Fruit fly (Drosophila melanogaster) whole organism, embryonic: ENCODE data around the gene CG6923.

Experiments
- BEAF-32 ChIP-seq: fragments of 200-800 bp; sonication (Bioruptor generic); optimal IDR thresholded peaks from 3 replicates; lab custom pipeline; 2017; ENCODE audit warnings: missing biosample characterization, missing genetic modification characterization, mild to moderate bottlenecking, moderate library complexity, missing genetic modification reagents
- Bteb2 ChIP-seq: fragments of 200-800 bp; sonication (Bioruptor generic); optimal IDR thresholded peaks from 2 replicates; lab custom pipeline; 2016; ENCODE audit warnings: missing biosample characterization, missing genetic modification characterization
- CG12236 ChIP-seq: fragments of 200-800 bp; sonication (Bioruptor generic); optimal IDR thresholded peaks from 2 replicates; lab custom pipeline; 2016; ENCODE audit warnings: missing biosample characterization, missing genetic modification characterization
- CG13296 ChIP-seq: fragments of 200-800 bp; sonication (Bioruptor generic); optimal IDR thresholded peaks from 3 replicates; lab custom pipeline; 2018; ENCODE audit warnings: missing biosample characterization, mild to moderate bottlenecking, missing genetic modification characterization
- CG15269 ChIP-seq: fragments of 200-800 bp; sonication (Bioruptor generic); optimal IDR thresholded peaks from 2 replicates; lab custom pipeline; 2018; ENCODE audit warnings: missing biosample characterization, mild to moderate bottlenecking, missing genetic modification characterization, moderate library complexity
- CG16779 ChIP-seq: fragments of 200-800 bp; sonication (Bioruptor generic); IDR thresholded peaks from 2 replicates; pipeline ENCODE4 v1.3.6; 2022; ENCODE audit warnings: missing biosample characterization, missing genetic modification characterization
- CG17361 ChIP-seq: fragments of 200-800 bp; sonication (Bioruptor generic); IDR thresholded peaks from 3 replicates; pipeline ENCODE4 v1.3.6; 2022; ENCODE audit warnings: missing biosample characterization, missing genetic modification characterization
- CG17612 ChIP-seq: fragments of 200-800 bp; sonication (Bioruptor generic); IDR thresholded peaks from 2 replicates; pipeline ENCODE4 v1.3.6; 2022; ENCODE audit warnings: missing biosample characterization, missing genetic modification characterization
- CG18262 ChIP-seq: fragments of 200-800 bp; optimal IDR thresholded peaks from 3 replicates; lab custom pipeline; 2019; ENCODE audit warnings: missing biosample characterization, mild to moderate bottlenecking, missing genetic modification characterization, moderate library complexity
- CG2120 ChIP-seq: fragments of 200-800 bp; sonication (Bioruptor generic); optimal IDR thresholded peaks from 3 replicates; lab custom pipeline; 2016; ENCODE audit warnings: missing biosample characterization, missing genetic modification characterization
- CG31365 ChIP-seq: fragments of 200-800 bp; sonication (Bioruptor generic); optimal IDR thresholded peaks from 2 replicates; lab custom pipeline; 2018; ENCODE audit warnings: missing biosample characterization, mild to moderate bottlenecking, missing genetic modification characterization
- CG31441 ChIP-seq: fragments of 200-800 bp; sonication (Bioruptor generic); IDR thresholded peaks from 2 replicates; pipeline ENCODE4 v1.3.6; 2022; ENCODE audit warnings: missing biosample characterization, missing genetic modification characterization
- CG33557 ChIP-seq: fragments of 200-800 bp; sonication (Bioruptor generic); optimal IDR thresholded peaks from 2 replicates; lab custom pipeline; 2019; ENCODE audit warnings: missing biosample characterization, mild to moderate bottlenecking, missing genetic modification characterization, moderate library complexity
- CG34376 ChIP-seq: fragments of 200-800 bp; sonication (Bioruptor generic); optimal IDR thresholded peaks from 2 replicates; lab custom pipeline; 2018; ENCODE audit warnings: missing biosample characterization, mild to moderate bottlenecking, missing genetic modification characterization
- CG4707 ChIP-seq: fragments of 200-800 bp; sonication (Bioruptor generic); optimal IDR thresholded peaks from 2 replicates; lab custom pipeline; 2018; ENCODE audit warnings: missing biosample characterization, mild to moderate bottlenecking, missing genetic modification characterization, moderate library complexity
- CG4730 ChIP-seq: fragments of 200-800 bp; sonication (Bioruptor generic); IDR thresholded peaks from 2 replicates; pipeline ENCODE4 v1.3.6; 2022; ENCODE audit warnings: missing biosample characterization, missing genetic modification characterization
- CG4820 ChIP-seq: fragments of 200-800 bp; sonication (Bioruptor generic); optimal IDR thresholded peaks from 3 replicates; lab custom pipeline; 2016; ENCODE audit warnings: missing biosample characterization, missing genetic modification characterization
- CG6791 ChIP-seq: fragments of 200-800 bp; sonication (Bioruptor generic); IDR thresholded peaks from 3 replicates; pipeline ENCODE4 v1.3.6; 2022; ENCODE audit warnings: missing biosample characterization, missing genetic modification characterization; ENCODE audit not compliant: partially characterized antibody
- CG6813 ChIP-seq: fragments of 200-800 bp; sonication (Bioruptor generic); optimal IDR thresholded peaks from 2 replicates; lab custom pipeline; 2017; ENCODE audit warnings: missing biosample characterization, missing genetic modification characterization, mild to moderate bottlenecking, moderate library complexity, missing genetic modification reagents
- CG7372 ChIP-seq: fragments of 200-800 bp; sonication (Bioruptor generic); IDR thresholded peaks from 2 replicates; pipeline ENCODE4 v1.3.6; 2022; ENCODE audit warnings: missing biosample characterization, missing genetic modification characterization
- CG7928 ChIP-seq: fragments of 200-800 bp; sonication (Bioruptor generic); optimal IDR thresholded peaks from 2 replicates; lab custom pipeline; 2017; ENCODE audit warnings: missing biosample characterization, mild to moderate bottlenecking, missing genetic modification characterization
- CG7987 ChIP-seq: fragments of 200-800 bp; sonication (Bioruptor generic); optimal IDR thresholded peaks from 2 replicates; lab custom pipeline; 2018; ENCODE audit warnings: missing biosample characterization, mild to moderate bottlenecking, missing genetic modification characterization, moderate library complexity
- CG8281 ChIP-seq: fragments of 200-800 bp; sonication (Bioruptor generic); optimal IDR thresholded peaks from 2 replicates; lab custom pipeline; 2018; ENCODE audit warnings: missing biosample characterization, mild to moderate bottlenecking, missing genetic modification characterization, moderate library complexity
- CHES-1-like ChIP-seq: fragments of 200-800 bp; sonication (Bioruptor generic); optimal IDR thresholded peaks from 2 replicates; lab custom pipeline; 2016; ENCODE audit warnings: missing biosample characterization, missing genetic modification characterization
- Chrac-16 ChIP-seq: fragments of 200-800 bp; sonication (Bioruptor generic); optimal IDR thresholded peaks from 3 replicates; lab custom pipeline; 2016; ENCODE audit warnings: missing biosample characterization, missing genetic modification characterization
- E2f1 ChIP-seq: fragments of 200-800 bp; sonication (Bioruptor generic); IDR thresholded peaks from 2 replicates; pipeline ENCODE4 v1.3.6; 2022; ENCODE audit warnings: missing biosample characterization, missing genetic modification characterization
- Fer1 ChIP-seq: fragments of 200-800 bp; sonication (Bioruptor generic); optimal IDR thresholded peaks from 2 replicates; lab custom pipeline; 2017; ENCODE audit warnings: missing biosample characterization, mild to moderate bottlenecking, missing genetic modification characterization
- Hr51 ChIP-seq, 2 experiments: fragments of 200-800 bp; sonication (Bioruptor generic); optimal IDR thresholded peaks; 2 replicates in 1 of 2; 3 replicates in 1 of 2; lab custom pipeline; 2016 to 2018; ENCODE audit warnings: missing biosample characterization in 2 of 2, missing genetic modification characterization in 2 of 2, mild to moderate bottlenecking in 1 of 2, moderate library complexity in 1 of 2
- Hr78 ChIP-seq, 2 experiments: fragments of 200-800 bp in 1 of 2; fragments of >200 bp in 1 of 2; sonication (Bioruptor generic) in 1 of 2; optimal IDR thresholded peaks; 2 replicates each; lab custom pipeline; 2017 to 2019; ENCODE audit warnings: missing biosample characterization in 2 of 2, missing genetic modification characterization in 2 of 2, mild to moderate bottlenecking in 1 of 2, moderate library complexity in 1 of 2
- Lhr ChIP-seq: fragments of 200-800 bp; sonication (Bioruptor generic); optimal IDR thresholded peaks from 3 replicates; lab custom pipeline; 2017; ENCODE audit warnings: mild to moderate bottlenecking, missing biosample characterization, missing genetic modification reagents, missing genetic modification characterization
- Optix ChIP-seq: fragments of 200-800 bp; sonication (Bioruptor generic); IDR thresholded peaks from 3 replicates; pipeline ENCODE4 v1.3.6; 2022; ENCODE audit warnings: missing biosample characterization, missing genetic modification characterization
- Sin3A ChIP-seq: fragments of >200 bp; optimal IDR thresholded peaks from 2 replicates; lab custom pipeline; 2018
- Usf ChIP-seq: fragments of 200-800 bp; sonication (Bioruptor generic); optimal IDR thresholded peaks from 2 replicates; lab custom pipeline; 2017; ENCODE audit warnings: missing genotype, missing biosample characterization, missing genetic modification characterization
- ab ChIP-seq: fragments of 200-800 bp; sonication (Bioruptor generic); optimal IDR thresholded peaks from 2 replicates; lab custom pipeline; 2016; ENCODE audit warnings: missing biosample characterization, missing genetic modification characterization
- cad ChIP-seq: fragments of >200 bp; optimal IDR thresholded peaks from 2 replicates; lab custom pipeline; 2017; ENCODE audit warnings: missing biosample characterization, missing genetic modification characterization
- chm ChIP-seq: fragments of 200-800 bp; sonication (Bioruptor generic); IDR thresholded peaks from 2 replicates; pipeline ENCODE4 v1.3.6; 2022; ENCODE audit warnings: missing biosample characterization, missing genetic modification characterization
- disco-r ChIP-seq: fragments of 200-800 bp; sonication (Bioruptor generic); optimal IDR thresholded peaks from 2 replicates; lab custom pipeline; 2016; ENCODE audit warnings: missing biosample characterization, missing genetic modification characterization
- ems ChIP-seq: fragments of 200-800 bp; sonication (Bioruptor generic); optimal IDR thresholded peaks from 3 replicates; lab custom pipeline; 2016; ENCODE audit warnings: missing biosample characterization, missing genetic modification characterization
- gcm ChIP-seq: fragments of 200-800 bp; sonication (Bioruptor generic); optimal IDR thresholded peaks from 2 replicates; lab custom pipeline; 2019; ENCODE audit warnings: missing biosample characterization, mild to moderate bottlenecking, missing genetic modification characterization, moderate library complexity
- gem ChIP-seq: fragments of 200-800 bp; sonication (Bioruptor generic); optimal IDR thresholded peaks from 2 replicates; lab custom pipeline; 2019; ENCODE audit warnings: missing biosample characterization, mild to moderate bottlenecking, missing genetic modification characterization, moderate library complexity
- grn ChIP-seq: fragments of 200-800 bp; sonication (Bioruptor generic); optimal IDR thresholded peaks from 3 replicates; lab custom pipeline; 2017; ENCODE audit warnings: missing biosample characterization, missing genetic modification characterization
- gsb ChIP-seq: fragments of 200-800 bp; sonication (Bioruptor generic); IDR thresholded peaks from 2 replicates; pipeline ENCODE4 v1.3.6; 2022; ENCODE audit warnings: missing biosample characterization, missing genetic modification characterization
- jumu ChIP-seq: fragments of 200-800 bp; sonication (Bioruptor generic); optimal IDR thresholded peaks from 3 replicates; lab custom pipeline; 2016; ENCODE audit warnings: missing biosample characterization, missing genetic modification characterization
- luna ChIP-seq: fragments of 200-800 bp; sonication (Bioruptor generic); optimal IDR thresholded peaks from 2 replicates; lab custom pipeline; 2016; ENCODE audit warnings: missing biosample characterization, missing genetic modification characterization
- onecut ChIP-seq: fragments of 200-800 bp; sonication (Bioruptor generic); IDR thresholded peaks from 2 replicates; pipeline ENCODE4 v1.3.6; 2022; ENCODE audit warnings: missing biosample characterization, missing genetic modification characterization
- prd ChIP-seq, 3 experiments: fragments of >200 bp in 2 of 3; fragments of 200-800 bp in 1 of 3; sonication (Bioruptor generic) in 1 of 3; optimal IDR thresholded peaks in 2 of 3; IDR thresholded peaks in 1 of 3; 2 replicates in 2 of 3; 3 replicates in 1 of 3; pipeline versions ENCODE4 v1.3.6 to Lab custom; 2017 to 2022; ENCODE audit warnings: missing biosample characterization in 1 of 3, missing genetic modification characterization in 1 of 3
- run ChIP-seq: fragments of 200-800 bp; sonication (Bioruptor generic); optimal IDR thresholded peaks from 3 replicates; lab custom pipeline; 2018; ENCODE audit warnings: missing biosample characterization, mild to moderate bottlenecking, missing genetic modification characterization
- sima ChIP-seq: fragments of 200-800 bp; sonication (Bioruptor generic); optimal IDR thresholded peaks from 2 replicates; lab custom pipeline; 2016; ENCODE audit warnings: missing biosample characterization, missing genetic modification characterization
- slbo ChIP-seq: fragments of 200-800 bp; sonication (Bioruptor generic); IDR thresholded peaks from 2 replicates; pipeline ENCODE4 v1.3.6; 2022; ENCODE audit warnings: missing biosample characterization, missing genetic modification characterization
- zen2 ChIP-seq: fragments of 200-800 bp; sonication (Bioruptor generic); IDR thresholded peaks from 3 replicates; pipeline ENCODE4 v1.3.6; 2022; ENCODE audit warnings: missing biosample characterization, missing genetic modification characterization; ENCODE audit not compliant: partially characterized antibody

Gene CG6923

dm6 chr3R:11780181-11780688, 30.4 kb upstream of the CG6923 start (continued):
- TF ChIP-seq cad (GFP tag; lab: Kevin White, UChicago) (no peak), gcm (GFP tag; lab: Kevin White, UChicago) (peak; percentile 95), slbo (GFP tag; lab: Robert Waterston, UW) (no peak), CG18262 (peak; percentile 100), Bteb2 (no peak), Lhr (GFP tag; lab: Kevin White, UChicago) (peak; percentile 89), CG4730 (GFP tag; lab: Robert Waterston, UW) (peak; percentile 68), Hr78 (GFP tag; optimal IDR thresholded peaks at IDR 0.05; lab: Kevin White, UChicago) (peak in 1 of 2 experiments; percentile 92), Fer1 (GFP tag; lab: Kevin White, UChicago) (peak; percentile 36), CG17361 (GFP tag; lab: Robert Waterston, UW) (peak; percentile 98), gem (peak; percentile 98), ab (GFP tag; lab: Kevin White, UChicago) (peak; percentile 31), Chrac-16 (peak; percentile 90), gsb (GFP tag; lab: Robert Waterston, UW) (no peak), CG12236 (GFP tag; lab: Kevin White, UChicago) (peak; percentile 3), CG4820 (GFP tag; lab: Kevin White, UChicago) (peak; percentile 94), jumu (GFP tag; lab: Kevin White, UChicago) (peak; percentile 21), CG34376 (no peak), CG7987 (GFP tag; lab: Kevin White, UChicago) (peak; percentile 68), chm (peak; percentile 93), Sin3A (no peak), CG15269 (peak; percentile 78), zen2 (GFP tag; lab: Robert Waterston, UW) (no peak), CG6813 (GFP tag; lab: Kevin White, UChicago) (peak; percentile 77), run (tag; lab: Kevin White, UChicago) (peak; percentile 83), CG33557 (peak; percentile 97), ems (GFP tag; lab: Kevin White, UChicago) (peak; percentile 54), Usf (GFP tag; lab: Kevin White, UChicago) (peak; percentile 95), onecut (peak; percentile 90), CG7928 (no peak), CG2120 (GFP tag; lab: Kevin White, UChicago) (no peak), Optix (GFP tag; lab: Robert Waterston, UW) (peak; percentile 78), CG6791 (GFP tag; lab: Robert Waterston, UW) (no peak), CG13296 (GFP tag; lab: Kevin White, UChicago) (no peak), CG31441 (GFP tag; lab: Robert Waterston, UW) (peak; percentile 99), prd (optimal IDR thresholded peaks at IDR 0.05; lab: Kevin White, UChicago) (no peak), prd (GFP tag; IDR thresholded peaks at IDR 0.05; lab: Robert Waterston, UW) (peak; percentile 93), CG17612 (GFP tag; lab: Robert Waterston, UW) (no peak), CG4707 (GFP tag; lab: Kevin White, UChicago) (peak; percentile 81), E2f1 (peak; percentile 71), disco-r (GFP tag; lab: Kevin White, UChicago) (no peak), CHES-1-like (no peak), CG16779 (no peak), luna (GFP tag; lab: Kevin White, UChicago) (no peak), CG31365 (tag; lab: Kevin White, UChicago) (no peak), sima (no peak), Hr51 (GFP tag; optimal IDR thresholded peaks at IDR 0.05; lab: Kevin White, UChicago) (peak; percentile 61 to 86), CG8281 (tag; lab: Kevin White, UChicago) (peak; percentile 74), grn (GFP tag; lab: Kevin White, UChicago) (peak; percentile 38), BEAF-32 (no peak), CG7372 (GFP tag; lab: Robert Waterston, UW) (peak; percentile 51; the same call in 1 of the 2 replicates)
